Worm (Caenorhabditis elegans) whole organism, L4/young adult: ENCODE results near the gene klp-3.

ENCODE experiments used
- W03F9.2 ChIP-seq: fragments of 150-350 bp; optimal IDR thresholded peaks from 2 replicates; lab custom pipeline; 2014; ENCODE audit warnings: missing biosample characterization, missing genetic modification characterization
- him-1 ChIP-seq: sonication (generic microtip); optimal IDR thresholded peaks from 2 replicates; lab custom pipeline; 2016; ENCODE audit warnings: missing genotype, missing genetic modification reagents, missing genetic modification characterization, missing compliant biosample characterization

ce11 chrII:7810162-7810868 is 31.8 kb upstream of the klp-3 start:
- no peak for TF ChIP-seq W03F9.2 (tag; lab: Kevin White, UChicago)
- TF ChIP-seq him-1, result no peak
